Worm (Caenorhabditis elegans) whole organism, L4 larva: ENCODE measurements around the gene srab-17.

Source experiments
- F26F4.8 ChIP-seq: fragments of 200-800 bp; sonication (Bioruptor generic); conservative IDR thresholded peaks from 2 replicates; pipeline ENCODE4 v1.3.6; 2022; ENCODE audit warnings: missing genetic modification characterization, missing compliant biosample characterization
- F44E2.7 ChIP-seq: fragments of 200-800 bp; sonication (Bioruptor generic); IDR thresholded peaks from 2 replicates; pipeline ENCODE4 v2.1.2; 2022; ENCODE audit warnings: missing genetic modification characterization, missing compliant biosample characterization
- F49E8.2 ChIP-seq: sonication (generic microtip); optimal IDR thresholded peaks from 2 replicates; lab custom pipeline; 2016; ENCODE audit warnings: missing compliant biosample characterization, mild to moderate bottlenecking, missing genetic modification characterization, borderline replicate concordance
- aha-1 ChIP-seq: fragments of 150-350 bp; peaks from one replicate; lab custom pipeline; 2014; ENCODE audit warnings: missing biosample characterization, missing genetic modification characterization
- aly-2 ChIP-seq: sonication (generic microtip); optimal IDR thresholded peaks from 2 replicates; lab custom pipeline; 2018; ENCODE audit warnings: missing biosample characterization, missing genetic modification characterization
- arid-1 ChIP-seq: fragments of 200-800 bp; sonication (Bioruptor generic); conservative IDR thresholded peaks from 2 replicates; pipeline ENCODE4 v1.3.6; 2022; ENCODE audit warnings: missing genetic modification reagents, missing genetic modification characterization, missing compliant biosample characterization
- attf-4 ChIP-seq: sonication (generic microtip); optimal IDR thresholded peaks from 3 replicates; lab custom pipeline; 2017; ENCODE audit warnings: missing biosample characterization, missing genetic modification characterization
- ceh-28 ChIP-seq: fragments of 150-350 bp; optimal IDR thresholded peaks from 2 replicates; lab custom pipeline; 2014; ENCODE audit warnings: missing biosample characterization, missing genetic modification reagents, missing genetic modification characterization
- ceh-44 ChIP-seq: fragments of 200-800 bp; sonication (Bioruptor generic); IDR thresholded peaks from 2 replicates; pipeline ENCODE4 v1.3.6; 2022; ENCODE audit warnings: missing genetic modification reagents, missing genetic modification characterization, missing compliant biosample characterization
- ceh-62 ChIP-seq: sonication (generic microtip); optimal IDR thresholded peaks from 2 replicates; lab custom pipeline; 2017; ENCODE audit warnings: missing biosample characterization, missing genetic modification characterization
- ceh-82 ChIP-seq: sonication (generic microtip); optimal IDR thresholded peaks from 2 replicates; lab custom pipeline; 2017; ENCODE audit warnings: missing biosample characterization, missing genetic modification characterization
- cey-2 ChIP-seq: sonication (generic microtip); optimal IDR thresholded peaks from 3 replicates; lab custom pipeline; 2017; ENCODE audit warnings: missing genetic modification characterization, mild to moderate bottlenecking, missing compliant biosample characterization, antibody characterized with exemption, borderline replicate concordance; ENCODE audit not compliant: insufficient read depth
- daf-16 ChIP-seq, 3 experiments: sonication (generic microtip); optimal IDR thresholded peaks; 2 replicates each; lab custom pipeline; 2016 to 2017; ENCODE audit warnings: missing genetic modification characterization in 3 of 3, missing genetic modification reagents in 3 of 3, mild to moderate bottlenecking in 2 of 3, missing compliant biosample characterization in 2 of 3, missing biosample characterization in 1 of 3, moderate library complexity in 1 of 3
- dmd-6 ChIP-seq: fragments of 200-800 bp; sonication (Bioruptor generic); IDR thresholded peaks from 2 replicates; pipeline ENCODE4 v1.3.6; 2022; ENCODE audit warnings: missing genetic modification reagents, missing genetic modification characterization, missing compliant biosample characterization
- dpl-1 ChIP-seq: fragments of 150-350 bp; optimal IDR thresholded peaks from 2 replicates; lab custom pipeline; 2014; ENCODE audit warnings: missing biosample characterization, missing genetic modification reagents, missing genetic modification characterization
- dve-1 ChIP-seq: sonication (generic microtip); optimal IDR thresholded peaks from 2 replicates; lab custom pipeline; 2017; ENCODE audit warnings: antibody characterized with exemption, mild to moderate bottlenecking, missing genetic modification characterization, missing compliant biosample characterization; ENCODE audit not compliant: insufficient read depth
- gei-8 ChIP-seq: fragments of 200-800 bp; sonication (Bioruptor generic); optimal IDR thresholded peaks from 2 replicates; lab custom pipeline; 2018; ENCODE audit warnings: mild to moderate bottlenecking, missing genetic modification characterization, missing compliant biosample characterization
- hlh-11 ChIP-seq: fragments of 200-800 bp; sonication (Bioruptor generic); optimal IDR thresholded peaks from 2 replicates; lab custom pipeline; 2018; ENCODE audit warnings: mild to moderate bottlenecking, missing genetic modification characterization, missing compliant biosample characterization
- hlh-30 ChIP-seq: sonication (generic microtip); optimal IDR thresholded peaks from 2 replicates; lab custom pipeline; 2017; ENCODE audit warnings: antibody characterized with exemption, mild to moderate bottlenecking, missing genetic modification characterization, missing compliant biosample characterization; ENCODE audit not compliant: insufficient read depth
- lin-1 ChIP-seq: fragments of 200-800 bp; sonication (Bioruptor generic); IDR thresholded peaks from 2 replicates; pipeline ENCODE4 v1.3.6; 2022; ENCODE audit warnings: missing genetic modification reagents, missing genetic modification characterization, missing compliant biosample characterization
- lin-29 ChIP-seq: fragments of 200-800 bp; sonication (Bioruptor generic); IDR thresholded peaks from 2 replicates; pipeline ENCODE4 v1.3.6; 2022; ENCODE audit warnings: missing genetic modification reagents, missing genetic modification characterization, missing compliant biosample characterization
- madf-5 ChIP-seq, 2 experiments: fragments of 200-800 bp; sonication (Bioruptor generic); IDR thresholded peaks; 2 replicates each; pipeline ENCODE4 v1.3.6; 2022; ENCODE audit warnings: missing compliant biosample characterization in 2 of 2, missing genetic modification characterization in 2 of 2
- mep-1 ChIP-seq: fragments of 150-350 bp; sonication (generic microtip); optimal IDR thresholded peaks from 3 replicates; lab custom pipeline; 2014; ENCODE audit warnings: missing biosample characterization, missing genetic modification characterization
- nhr-25 ChIP-seq: sonication (generic microtip); optimal IDR thresholded peaks from 2 replicates; lab custom pipeline; 2017; ENCODE audit warnings: missing genetic modification characterization, mild to moderate bottlenecking, missing compliant biosample characterization, antibody characterized with exemption, moderate library complexity, borderline replicate concordance; ENCODE audit not compliant: insufficient read depth
- nhr-28 ChIP-seq: fragments of 150-350 bp; optimal IDR thresholded peaks from 2 replicates; lab custom pipeline; 2014; ENCODE audit warnings: missing biosample characterization, missing genetic modification characterization
- nhr-41 ChIP-seq: fragments of 200-800 bp; sonication (Bioruptor generic); IDR thresholded peaks from 2 replicates; pipeline ENCODE4 v1.3.6; 2022; ENCODE audit warnings: missing genetic modification reagents, missing genetic modification characterization, missing compliant biosample characterization
- nhr-48 ChIP-seq: sonication (generic microtip); optimal IDR thresholded peaks from 2 replicates; lab custom pipeline; 2016; ENCODE audit warnings: mild to moderate bottlenecking, missing genetic modification characterization, missing compliant biosample characterization
- pha-4 ChIP-seq, 2 experiments: fragments of 150-350 bp in 1 of 2; fragments of 200-800 bp in 1 of 2; sonication (Bioruptor generic) in 1 of 2; IDR thresholded peaks in 1 of 2; optimal IDR thresholded peaks in 1 of 2; 2 replicates each; pipeline versions ENCODE4 v1.3.6 to Lab custom; 2014 to 2022; ENCODE audit warnings: missing genetic modification characterization in 2 of 2, missing genetic modification reagents in 2 of 2, missing biosample characterization in 1 of 2, missing compliant biosample characterization in 1 of 2
- rbr-2 ChIP-seq: sonication (generic microtip); optimal IDR thresholded peaks from 2 replicates; lab custom pipeline; 2016; ENCODE audit warnings: missing genotype, missing genetic modification characterization, missing compliant biosample characterization
- tra-1 ChIP-seq: fragments of 200-800 bp; sonication (Bioruptor generic); IDR thresholded peaks from 2 replicates; pipeline ENCODE4 v1.3.6; 2022; ENCODE audit warnings: missing genetic modification reagents, missing genetic modification characterization, missing compliant biosample characterization
- unc-62 ChIP-seq, 3 experiments: fragments of 150-350 bp in 1 of 3; sonication (generic microtip); optimal IDR thresholded peaks in 2 of 3; peaks in 1 of 3; 1 replicate in 1 of 3; 2 replicates in 2 of 3; lab custom pipeline; 2014 to 2017; ENCODE audit warnings: missing biosample characterization in 3 of 3, missing genetic modification characterization in 3 of 3, missing genetic modification reagents in 3 of 3, missing genotype in 1 of 3
- vab-7 ChIP-seq: fragments of 200-800 bp; sonication (Bioruptor generic); IDR thresholded peaks from 2 replicates; pipeline ENCODE4 v1.3.6; 2022; ENCODE audit warnings: missing genetic modification reagents, missing genetic modification characterization, missing compliant biosample characterization
- zip-11 ChIP-seq: fragments of 200-800 bp; sonication (Bioruptor generic); IDR thresholded peaks from 2 replicates; pipeline ENCODE4 v1.3.6; 2022; ENCODE audit warnings: missing genetic modification characterization, missing compliant biosample characterization
- ztf-11 ChIP-seq: fragments of 150-350 bp; optimal IDR thresholded peaks from 2 replicates; lab custom pipeline; 2014; ENCODE audit warnings: missing biosample characterization, missing genetic modification characterization

Gene srab-17

ce11 chrV:9871339-9871738, 3.1 kb upstream of the srab-17 start, which contains the start of gene srab-18:
Gene srab-18, minus strand, starts transcription at chrV:9871439.
- no peak for TF ChIP-seq dpl-1 (GFP tag; lab: Kevin White, UChicago)
- TF ChIP-seq lin-29 (GFP tag; lab: Robert Waterston, UW): no peak
- TF ChIP-seq aha-1: peak; percentile 16
- TF ChIP-seq hlh-11 (tag; lab: Kevin White, UChicago): no peak
- TF ChIP-seq unc-62 (GFP tag; optimal IDR thresholded peaks at IDR 0.05 in 1 of 2; lab: Kevin White, UChicago): no peak
- no peak for TF ChIP-seq unc-62 (tag; optimal IDR thresholded peaks at IDR 0.05; lab: Kevin White, UChicago)
- no peak for TF ChIP-seq aly-2 (tag; lab: Kevin White, UChicago)
- no peak for TF ChIP-seq vab-7

- TF ChIP-seq ceh-62 (tag; lab: Kevin White, UChicago): no peak
- no peak for TF ChIP-seq arid-1 (GFP tag; lab: Robert Waterston, UW)
- TF ChIP-seq pha-4 (GFP tag; IDR thresholded peaks at IDR 0.05; lab: Robert Waterston, UW): no peak
- no peak for TF ChIP-seq pha-4 (tag; optimal IDR thresholded peaks at IDR 0.05; lab: Kevin White, UChicago)
- peak; percentile 50 for TF ChIP-seq aha-1
Observed at ce11 chrV:9860337-9860736, 7.9 kb downstream of the srab-17 start.

ce11 chrV:9859863-9860262, 8.3 kb downstream of the srab-17 start, which contains the start of gene lsy-12:
Gene lsy-12, minus strand, starts transcription at chrV:9859963.
- TF ChIP-seq rbr-2 (tag; lab: Kevin White, UChicago) (no peak), nhr-48 (no peak), cey-2 (no peak), gei-8 (no peak), hlh-30 (no peak)
- TF ChIP-seq, all 104 proteins: peak for 0

ce11 chrV:9856978-9857377, 11.2 kb downstream of the srab-17 start:
- no peak for TF ChIP-seq mep-1 (tag; lab: Kevin White, UChicago)
- no peak for TF ChIP-seq madf-5 (GFP tag; IDR thresholded peaks at IDR 0.05; lab: Robert Waterston, UW)
- TF ChIP-seq F49E8.2 (tag; lab: Kevin White, UChicago): no peak
- no peak for TF ChIP-seq nhr-41 (GFP tag; lab: Robert Waterston, UW)
- peak; percentile 46 for TF ChIP-seq dve-1
- TF ChIP-seq zip-11 (GFP tag; lab: Robert Waterston, UW): no peak
- TF ChIP-seq ceh-28 (tag; lab: Kevin White, UChicago): no peak
- TF ChIP-seq F26F4.8 (GFP tag; lab: Robert Waterston, UW): no peak
- no peak for TF ChIP-seq nhr-25 (tag; lab: Kevin White, UChicago)
- TF ChIP-seq nhr-28: peak; percentile 78
- no peak for TF ChIP-seq F44E2.7 (GFP tag; lab: Robert Waterston, UW)
- no peak for TF ChIP-seq ceh-44
- no peak for TF ChIP-seq ztf-11 (tag; lab: Kevin White, UChicago)
- no peak for TF ChIP-seq daf-16 (GFP tag; optimal IDR thresholded peaks at IDR 0.05; lab: Kevin White, UChicago)
- peak; percentile 59 for TF ChIP-seq daf-16 (tag; optimal IDR thresholded peaks at IDR 0.05; lab: Kevin White, UChicago)
- peak; percentile 1 for TF ChIP-seq hlh-30
- no peak for TF ChIP-seq nhr-48
- TF ChIP-seq tra-1 (GFP tag; lab: Robert Waterston, UW): no peak
- no peak for TF ChIP-seq ceh-82 (tag; lab: Kevin White, UChicago)
- TF ChIP-seq dmd-6 (GFP tag; lab: Robert Waterston, UW): 0 out of 2 replicates have a peak, but pooled peaks have one; percentile 22
- TF ChIP-seq lin-1 (GFP tag; lab: Robert Waterston, UW): no peak
- TF ChIP-seq attf-4 (tag; lab: Kevin White, UChicago): no peak
